Fruit fly (Drosophila melanogaster) whole organism, embryonic: Measurements from ENCODE around the gene CG43679.

Experiments
- CG10274 ChIP-seq: fragments of 200-800 bp; sonication (Bioruptor generic); optimal IDR thresholded peaks from 3 replicates; lab custom pipeline; 2017; ENCODE audit warnings: missing biosample characterization, mild to moderate bottlenecking, missing genetic modification characterization
- CG16813 ChIP-seq: fragments of 200-800 bp; sonication (Bioruptor generic); IDR thresholded peaks from 3 replicates; pipeline ENCODE4 v1.3.6; 2022; ENCODE audit warnings: missing biosample characterization, missing genetic modification characterization; ENCODE audit not compliant: partially characterized antibody
- CG5245 ChIP-seq: fragments of 200-800 bp; sonication (Bioruptor generic); optimal IDR thresholded peaks from 3 replicates; lab custom pipeline; 2016; ENCODE audit warnings: missing biosample characterization, missing genetic modification characterization
- Hmx ChIP-seq: fragments of 200-800 bp; sonication (Bioruptor generic); optimal IDR thresholded peaks from 2 replicates; lab custom pipeline; 2016; ENCODE audit warnings: missing biosample characterization, missing genetic modification characterization
- Lim3 ChIP-seq: fragments of 200-800 bp; sonication (Bioruptor generic); IDR thresholded peaks from 2 replicates; pipeline ENCODE4 v1.3.6; 2022; ENCODE audit warnings: missing biosample characterization, missing genetic modification characterization
- TFAM ChIP-seq: fragments of 200-800 bp; sonication (Bioruptor generic); optimal IDR thresholded peaks from 2 replicates; lab custom pipeline; 2017; ENCODE audit warnings: missing biosample characterization, missing genetic modification characterization, inconsistent platforms
- lola ChIP-seq, 3 experiments: fragments of >200 bp in 2 of 3; fragments of 200-800 bp in 1 of 3; sonication (Bioruptor generic) in 1 of 3; optimal IDR thresholded peaks; 2 replicates each; lab custom pipeline; 2017 to 2019; ENCODE audit warnings: missing biosample characterization in 3 of 3, missing genetic modification characterization in 3 of 3, mild to moderate bottlenecking in 1 of 3, moderate library complexity in 1 of 3
- tap ChIP-seq: fragments of 200-800 bp; optimal IDR thresholded peaks from 3 replicates; lab custom pipeline; 2019; ENCODE audit warnings: missing biosample characterization, mild to moderate bottlenecking, missing genetic modification characterization, moderate library complexity

DNA sequence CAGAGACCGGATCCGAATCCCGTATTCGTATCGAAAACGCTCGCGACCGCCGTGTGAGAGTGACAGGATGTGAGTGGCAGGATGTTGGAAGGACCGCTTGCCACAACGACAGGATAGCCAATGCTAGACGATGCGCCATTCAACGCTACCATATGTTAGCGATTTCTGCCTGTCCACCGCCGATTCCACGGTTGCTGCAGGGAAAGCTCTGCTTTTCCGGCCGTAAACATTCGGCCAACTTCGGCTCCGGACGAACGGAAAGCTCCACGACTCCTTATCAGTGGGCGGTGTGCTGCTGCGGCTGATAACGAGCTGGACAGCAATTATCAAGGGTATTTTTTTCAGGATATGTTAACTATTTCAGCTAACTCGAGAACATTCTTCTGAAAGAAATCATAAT lies 13.7 kb upstream of the CG43679 start, which contains the start of gene Sytbeta:
- TF ChIP-seq CG10274 (GFP tag; lab: Kevin White, UChicago) (no peak), Hmx (GFP tag; lab: Kevin White, UChicago) (no peak), TFAM (no peak), tap (tag; lab: Kevin White, UChicago) (no peak), lola (GFP tag; optimal IDR thresholded peaks at IDR 0.05; lab: Kevin White, UChicago) (no peak), Lim3 (GFP tag; lab: Robert Waterston, UW) (no peak), CG16813 (GFP tag; lab: Robert Waterston, UW) (no peak), CG5245 (GFP tag; lab: Kevin White, UChicago) (no peak)
